Fruit fly (Drosophila melanogaster): ENCODE results near the gene Imp.

Imp gene

dm6 chrX:10762959-10763883 is 60.9 kb downstream of the Imp start (continued):
- TF ChIP-seq Atf3 (GFP tag; optimal IDR thresholded peaks at IDR 0.05), result no peak
- no peak for TF ChIP-seq twi (tag; optimal IDR thresholded peaks at IDR 0.05)
- peak; percentile 49 for TF ChIP-seq CG1832 (GFP tag; optimal IDR thresholded peaks at IDR 0.05)
- peak; percentile 75 for TF ChIP-seq grn (GFP tag; optimal IDR thresholded peaks at IDR 0.05)
- peak; percentile 23 for TF ChIP-seq CoRest (tag; optimal IDR thresholded peaks at IDR 0.05)
- no peak for TF ChIP-seq Rx (GFP tag; IDR thresholded peaks at IDR 0.05)
- peak; percentile 11 for TF ChIP-seq CG4424 (GFP tag; optimal IDR thresholded peaks at IDR 0.05)
- no peak for TF ChIP-seq wek (GFP tag; optimal IDR thresholded peaks at IDR 0.05)
- no peak for TF ChIP-seq Poxn (GFP tag; IDR thresholded peaks at IDR 0.05)
- peak; percentile 64 for TF ChIP-seq CG11504 (tag; optimal IDR thresholded peaks at IDR 0.05)
- peak; percentile 30 for TF ChIP-seq CG3281 (GFP tag; optimal IDR thresholded peaks at IDR 0.05)
- no peak for TF ChIP-seq BtbVII (GFP tag; optimal IDR thresholded peaks at IDR 0.05)
- TF ChIP-seq B-H1 (GFP tag; IDR thresholded peaks at IDR 0.05), result no peak
- no peak for TF ChIP-seq jumu (GFP tag; optimal IDR thresholded peaks at IDR 0.05)
- TF ChIP-seq gfzf (GFP tag; optimal IDR thresholded peaks at IDR 0.05), result no peak
- TF ChIP-seq CG2889 (GFP tag; IDR thresholded peaks at IDR 0.05), result no peak
- no peak for TF ChIP-seq prd (optimal IDR thresholded peaks at IDR 0.05)
- 0 out of 3 replicates have a peak, but pooled peaks have one; percentile 28 for TF ChIP-seq prd (GFP tag; IDR thresholded peaks at IDR 0.05)
- TF ChIP-seq CG17568 (GFP tag; optimal IDR thresholded peaks at IDR 0.05), result no peak
- TF ChIP-seq CG32767 (GFP tag; IDR thresholded peaks at IDR 0.05), result no peak
- no peak for TF ChIP-seq Lpt (GFP tag; optimal IDR thresholded peaks at IDR 0.05)
- TF ChIP-seq bbx (GFP tag; IDR thresholded peaks at IDR 0.05; ENCODE audit: partially characterized antibody), result no peak
- TF ChIP-seq ind (GFP tag; optimal IDR thresholded peaks at IDR 0.05), result peak; percentile 1
- no peak for TF ChIP-seq MESR4 (GFP tag; optimal IDR thresholded peaks at IDR 0.05)
- no peak for TF ChIP-seq fd102C (GFP tag; optimal IDR thresholded peaks at IDR 0.05)
- TF ChIP-seq nmo (GFP tag; optimal IDR thresholded peaks at IDR 0.05), result peak; percentile 17
- TF ChIP-seq pfk (GFP tag; optimal IDR thresholded peaks at IDR 0.05), result no peak
- TF ChIP-seq Bteb2 (GFP tag; optimal IDR thresholded peaks at IDR 0.05), result no peak
- no peak for TF ChIP-seq Mad (GFP tag; optimal IDR thresholded peaks at IDR 0.05)
- peak; percentile 41 for TF ChIP-seq CG18262 (tag; optimal IDR thresholded peaks at IDR 0.05)
- no peak for TF ChIP-seq CG17912 (GFP tag; optimal IDR thresholded peaks at IDR 0.05)
- peak in 1 of 3 experiments; percentile 17 for TF ChIP-seq lola (GFP tag; optimal IDR thresholded peaks at IDR 0.05)
- TF ChIP-seq CG4360 (GFP tag; IDR thresholded peaks at IDR 0.05), result peak; percentile 93
- no peak for TF ChIP-seq CG13296 (GFP tag; optimal IDR thresholded peaks at IDR 0.05)
- TF ChIP-seq CG6813 (GFP tag; optimal IDR thresholded peaks at IDR 0.05), result peak; percentile 5
- no peak for TF ChIP-seq gcm2 (GFP tag; optimal IDR thresholded peaks at IDR 0.05)
- TF ChIP-seq CG7839 (tag; optimal IDR thresholded peaks at IDR 0.05), result peak; percentile 60
- no peak for TF ChIP-seq CG30431 (GFP tag; optimal IDR thresholded peaks at IDR 0.05)
- peak; percentile 28 for TF ChIP-seq ATbp (GFP tag; optimal IDR thresholded peaks at IDR 0.05)
- TF ChIP-seq Sox100B (GFP tag; optimal IDR thresholded peaks at IDR 0.05), result peak; percentile 46
- no peak for TF ChIP-seq CG4617 (GFP tag; optimal IDR thresholded peaks at IDR 0.05; ENCODE audit: borderline replicate concordance)
- TF ChIP-seq TFAM (GFP tag; optimal IDR thresholded peaks at IDR 0.05), result no peak
- TF ChIP-seq lov (optimal IDR thresholded peaks at IDR 0.05), result no peak
- TF ChIP-seq lov (GFP tag; IDR thresholded peaks at IDR 0.05), result no peak
- no peak for TF ChIP-seq Dfd (GFP tag; optimal IDR thresholded peaks at IDR 0.05)
- TF ChIP-seq Ptx1 (GFP tag; IDR thresholded peaks at IDR 0.05), result peak; percentile 15; the same call in 1 of the 2 replicates
- no peak for TF ChIP-seq Dip2 (GFP tag; IDR thresholded peaks at IDR 0.05)
- no peak for TF ChIP-seq CG11456 (GFP tag; IDR thresholded peaks at IDR 0.05)
- TF ChIP-seq CG31365 (tag; optimal IDR thresholded peaks at IDR 0.05), result no peak
